Worm (Caenorhabditis elegans) whole organism, midembryonic: Measurements from ENCODE around the gene C02B10.4.

ENCODE experiments used
- T22C8.4 ChIP-seq: fragments of 200-800 bp; sonication (Bioruptor generic); IDR thresholded peaks from 2 replicates; pipeline ENCODE4 v1.3.6; 2022; ENCODE audit warnings: missing genetic modification characterization, missing compliant biosample characterization
- cog-1 ChIP-seq: sonication (generic microtip); optimal IDR thresholded peaks from 2 replicates; lab custom pipeline; 2016; ENCODE audit warnings: missing genetic modification characterization, missing compliant biosample characterization
- flt-1 ChIP-seq: fragments of 200-800 bp; sonication (Bioruptor generic); IDR thresholded peaks from 2 replicates; pipeline ENCODE4 v1.3.6; 2022; ENCODE audit warnings: missing genetic modification characterization, missing compliant biosample characterization
- klf-2 ChIP-seq: fragments of 200-800 bp; sonication (Bioruptor generic); conservative IDR thresholded peaks from 2 replicates; pipeline ENCODE4 v1.3.6; 2022; ENCODE audit warnings: missing genetic modification reagents, missing genetic modification characterization, missing compliant biosample characterization
- med-1 ChIP-seq: sonication (generic microtip); optimal IDR thresholded peaks from 2 replicates; lab custom pipeline; 2017; ENCODE audit warnings: missing genetic modification characterization, mild to moderate bottlenecking, missing compliant biosample characterization, antibody characterized with exemption, missing genetic modification reagents; ENCODE audit not compliant: insufficient read depth
- ref-1 ChIP-seq: fragments of 200-800 bp; sonication (Bioruptor generic); conservative IDR thresholded peaks from 2 replicates; pipeline ENCODE4 v1.3.6; 2022; ENCODE audit warnings: missing genetic modification reagents, missing genetic modification characterization, missing compliant biosample characterization
- tab-1 ChIP-seq: fragments of 200-800 bp; sonication (Bioruptor generic); IDR thresholded peaks from 2 replicates; pipeline ENCODE4 v1.3.6; 2022; ENCODE audit warnings: missing genetic modification characterization, missing compliant biosample characterization
- ztf-23 ChIP-seq: fragments of 200-800 bp; sonication (Bioruptor generic); IDR thresholded peaks from 2 replicates; pipeline ENCODE4 v1.3.6; 2022; ENCODE audit warnings: missing genetic modification reagents, missing genetic modification characterization, missing compliant biosample characterization
- ztf-29 ChIP-seq: fragments of 200-800 bp; sonication (Bioruptor generic); IDR thresholded peaks from 2 replicates; pipeline ENCODE4 v1.3.6; 2022; ENCODE audit warnings: missing genetic modification reagents, missing genetic modification characterization, missing compliant biosample characterization

DNA sequence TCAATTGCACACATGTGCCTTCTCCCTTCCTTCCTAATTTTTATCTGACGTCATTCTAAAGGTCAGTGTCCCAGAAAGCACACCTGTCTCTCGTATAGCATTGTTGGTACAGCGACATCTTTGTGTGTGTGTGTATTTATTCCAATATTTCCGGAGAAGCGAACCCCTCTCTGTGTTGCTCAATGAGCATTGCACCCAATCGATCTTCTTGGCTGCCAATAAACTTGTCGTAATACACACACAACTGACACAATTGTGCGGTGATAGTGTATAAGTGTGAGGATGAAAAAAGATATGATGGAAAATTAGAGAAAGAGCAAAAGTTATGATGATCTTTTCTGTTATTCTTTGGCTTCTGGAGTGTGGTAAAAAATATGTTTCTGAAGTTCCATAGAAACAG, 14.8 kb upstream of the C02B10.4 start:
- TF ChIP-seq flt-1 (GFP tag; lab: Robert Waterston, UW) (no peak), med-1 (GFP tag; lab: Kevin White, UChicago) (no peak), tab-1 (GFP tag; lab: Robert Waterston, UW) (no peak), ref-1 (no peak), T22C8.4 (no peak), klf-2 (no peak), ztf-29 (GFP tag; lab: Robert Waterston, UW) (no peak), cog-1 (tag; lab: Kevin White, UChicago) (no peak), ztf-23 (GFP tag; lab: Robert Waterston, UW) (no peak)
